Worm (Caenorhabditis elegans): ENCODE measurements around the gene T07D4.5.

DNA sequence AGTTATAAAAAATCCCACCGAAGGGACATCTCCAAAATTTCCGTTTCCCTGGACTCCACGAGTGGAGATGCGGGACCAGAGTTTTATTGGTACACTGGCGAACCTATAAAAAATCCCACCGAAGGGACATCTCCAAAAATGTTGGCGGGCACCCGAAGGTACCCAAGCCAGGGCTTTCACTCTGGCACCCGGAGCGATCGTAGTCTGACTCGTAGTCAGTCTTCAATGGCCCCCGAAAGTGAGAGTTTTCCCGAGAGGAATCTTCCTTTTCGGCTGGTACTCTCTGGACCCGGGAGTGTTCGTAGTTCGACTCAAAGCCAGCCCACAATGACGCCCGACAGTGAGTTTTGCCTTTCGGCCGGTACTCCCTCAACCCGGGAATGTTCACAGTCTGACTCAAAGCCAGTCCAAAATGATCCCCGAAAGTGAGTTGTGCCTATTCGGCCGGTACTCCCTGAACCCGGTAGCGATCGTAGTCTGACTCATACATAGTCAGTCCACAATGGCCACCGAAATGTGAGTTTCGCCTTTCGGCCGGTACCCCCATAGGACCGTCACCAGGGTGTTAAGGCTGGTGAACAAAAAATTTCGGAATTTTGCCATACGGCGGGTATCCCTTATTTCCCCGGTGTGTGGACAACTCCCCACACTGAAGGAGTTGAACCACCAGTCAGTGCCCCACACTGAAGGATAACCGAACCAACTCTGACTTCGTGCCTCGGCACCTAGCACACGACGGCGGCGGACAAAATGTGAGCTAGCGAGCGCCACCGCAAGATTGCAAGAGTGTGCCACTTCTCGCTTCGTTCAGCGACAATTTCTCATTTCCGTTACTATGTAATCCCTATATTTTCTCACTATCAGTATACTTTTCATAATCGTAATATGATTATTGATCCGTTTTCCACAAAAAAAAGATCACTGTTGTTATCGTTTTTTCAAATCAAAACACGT is 6.8 kb downstream of the T07D4.5 start:
- TF ChIP-seq sdz-38 (tag; optimal IDR thresholded peaks at IDR 0.05) (no peak), F57C9.4 (tag; optimal IDR thresholded peaks at IDR 0.05) (no peak), madf-6 (GFP tag; IDR thresholded peaks at IDR 0.05) (no peak; the same call in 1 of the 2 replicates), nhr-27 (tag; optimal IDR thresholded peaks at IDR 0.05) (no peak), him-1 (tag; optimal IDR thresholded peaks at IDR 0.05) (no peak), dox-1 (GFP tag; IDR thresholded peaks at IDR 0.05) (peak; percentile 17; the same call in 1 of the 2 replicates), attf-5 (GFP tag; optimal IDR thresholded peaks at IDR 0.05) (no peak), F57A8.1 (GFP tag; optimal IDR thresholded peaks at IDR 0.05) (no peak), nhr-179 (tag; optimal IDR thresholded peaks at IDR 0.05) (no peak), pbrm-1 (GFP tag; IDR thresholded peaks at IDR 0.05) (peak; percentile 50), hsf-1 (GFP tag; IDR thresholded peaks at IDR 0.05) (no peak)

Data from whole organism, young adult.